Worm (Caenorhabditis elegans) whole organism, young adult: ENCODE data around the gene T23G7.2.

Experiments
- B0035.1 ChIP-seq: sonication (generic microtip); optimal IDR thresholded peaks from 2 replicates; lab custom pipeline; 2016; ENCODE audit warnings: missing genetic modification characterization, mild to moderate bottlenecking, missing compliant biosample characterization, missing genotype, missing genetic modification reagents
- B0261.1 ChIP-seq: sonication (generic microtip); optimal IDR thresholded peaks from 2 replicates; lab custom pipeline; 2016; ENCODE audit warnings: mild to moderate bottlenecking, missing genetic modification characterization, moderate library complexity, missing compliant biosample characterization
- C06A6.2 ChIP-seq: fragments of 200-800 bp; sonication (Bioruptor generic); conservative IDR thresholded peaks from 2 replicates; pipeline ENCODE4 v1.3.6; 2022; ENCODE audit warnings: missing genetic modification characterization, missing compliant biosample characterization
- F10E7.11 ChIP-seq: sonication (generic microtip); optimal IDR thresholded peaks from 2 replicates; lab custom pipeline; 2017; ENCODE audit warnings: mild to moderate bottlenecking, missing genetic modification characterization, moderate library complexity, missing compliant biosample characterization
- F22D6.2 ChIP-seq: sonication (generic microtip); optimal IDR thresholded peaks from 2 replicates; lab custom pipeline; 2016; ENCODE audit warnings: mild to moderate bottlenecking, missing genetic modification characterization, missing compliant biosample characterization
- F57A8.1 ChIP-seq: fragments of 200-800 bp; sonication (Bioruptor generic); optimal IDR thresholded peaks from 2 replicates; lab custom pipeline; 2018; ENCODE audit warnings: mild to moderate bottlenecking, missing genetic modification characterization, moderate library complexity, missing compliant biosample characterization
- Y56A3A.18 ChIP-seq: fragments of 200-800 bp; sonication (Bioruptor generic); IDR thresholded peaks from 2 replicates; pipeline ENCODE4 v1.3.6; 2022; ENCODE audit warnings: missing genetic modification reagents, missing genetic modification characterization, missing compliant biosample characterization
- Y67H2A.10 ChIP-seq: fragments of 200-800 bp; sonication (Bioruptor generic); conservative IDR thresholded peaks from 2 replicates; pipeline ENCODE4 v1.3.6; 2022; ENCODE audit warnings: missing genetic modification reagents, missing genetic modification characterization, missing compliant biosample characterization
- ZK185.1 ChIP-seq: sonication (generic microtip); optimal IDR thresholded peaks from 2 replicates; lab custom pipeline; 2016; ENCODE audit warnings: mild to moderate bottlenecking, missing genetic modification characterization, missing compliant biosample characterization; ENCODE audit not compliant: poor library complexity, severe bottlenecking
- ama-1 ChIP-seq, 3 experiments: fragments of 150-350 bp in 1 of 3; sonication (generic microtip) in 2 of 3; optimal IDR thresholded peaks; 2 replicates each; lab custom pipeline; 2014 to 2018; ENCODE audit warnings: missing biosample characterization in 2 of 3, missing genetic modification characterization in 2 of 3, missing genetic modification reagents in 2 of 3
- aptf-2 ChIP-seq: fragments of 200-800 bp; sonication (Bioruptor generic); conservative IDR thresholded peaks from 2 replicates; pipeline ENCODE4 v1.3.6; 2022; ENCODE audit warnings: missing genetic modification reagents, missing genetic modification characterization, missing compliant biosample characterization
- attf-5 ChIP-seq: fragments of 200-800 bp; sonication (Bioruptor generic); optimal IDR thresholded peaks from 2 replicates; lab custom pipeline; 2018; ENCODE audit warnings: mild to moderate bottlenecking, missing genetic modification characterization, missing compliant biosample characterization
- attf-6 ChIP-seq: fragments of 200-800 bp; sonication (Bioruptor generic); IDR thresholded peaks from 2 replicates; pipeline ENCODE4 v1.3.6; 2022; ENCODE audit warnings: missing genetic modification reagents, missing genetic modification characterization, missing compliant biosample characterization
- ccch-3 ChIP-seq: fragments of 200-800 bp; sonication (Bioruptor generic); optimal IDR thresholded peaks from 2 replicates; lab custom pipeline; 2018; ENCODE audit warnings: mild to moderate bottlenecking, missing genetic modification characterization, missing compliant biosample characterization
- cebp-1 ChIP-seq, 2 experiments: fragments of 200-800 bp in 1 of 2; sonication (Bioruptor generic) in 1 of 2; sonication (generic microtip) in 1 of 2; IDR thresholded peaks in 1 of 2; optimal IDR thresholded peaks in 1 of 2; 2 replicates each; pipeline versions ENCODE4 v1.3.6 to Lab custom; 2017 to 2022; ENCODE audit warnings: missing compliant biosample characterization in 2 of 2, missing genetic modification characterization in 2 of 2, mild to moderate bottlenecking in 1 of 2, missing genetic modification reagents in 1 of 2, moderate library complexity in 1 of 2
- dpl-1 ChIP-seq: fragments of 150-350 bp; optimal IDR thresholded peaks from 2 replicates; lab custom pipeline; 2014; ENCODE audit warnings: missing biosample characterization, missing genetic modification reagents, missing genetic modification characterization
- him-1 ChIP-seq: sonication (generic microtip); optimal IDR thresholded peaks from 2 replicates; lab custom pipeline; 2016; ENCODE audit warnings: missing genotype, missing genetic modification reagents, missing genetic modification characterization, missing compliant biosample characterization
- hlh-12 ChIP-seq: sonication (generic microtip); optimal IDR thresholded peaks from 2 replicates; lab custom pipeline; 2016; ENCODE audit warnings: missing genetic modification characterization, missing compliant biosample characterization
- lag-1 ChIP-seq: fragments of 200-800 bp; sonication (Bioruptor generic); IDR thresholded peaks from 2 replicates; pipeline ENCODE4 v1.3.6; 2022; ENCODE audit warnings: missing genetic modification reagents, missing genetic modification characterization, missing compliant biosample characterization
- lin-40 ChIP-seq: sonication (generic microtip); optimal IDR thresholded peaks from 2 replicates; lab custom pipeline; 2016; ENCODE audit warnings: missing genetic modification characterization, mild to moderate bottlenecking, missing compliant biosample characterization, missing genotype, missing genetic modification reagents
- lin-54 ChIP-seq: fragments of 200-800 bp; sonication (Bioruptor generic); optimal IDR thresholded peaks from 2 replicates; lab custom pipeline; 2018; ENCODE audit warnings: mild to moderate bottlenecking, missing genetic modification characterization, missing compliant biosample characterization
- lsl-1 ChIP-seq: fragments of 200-800 bp; sonication (Bioruptor generic); optimal IDR thresholded peaks from 2 replicates; lab custom pipeline; 2018; ENCODE audit warnings: mild to moderate bottlenecking, missing genetic modification characterization, moderate library complexity, missing compliant biosample characterization
- lsy-27 ChIP-seq: sonication (generic microtip); optimal IDR thresholded peaks from 2 replicates; lab custom pipeline; 2017; ENCODE audit warnings: missing genetic modification characterization, mild to moderate bottlenecking, missing compliant biosample characterization, antibody characterized with exemption, missing genotype, borderline replicate concordance; ENCODE audit not compliant: insufficient read depth
- madf-10 ChIP-seq: sonication (generic microtip); optimal IDR thresholded peaks from 2 replicates; lab custom pipeline; 2016; ENCODE audit warnings: mild to moderate bottlenecking, missing genetic modification characterization, missing compliant biosample characterization
- madf-6 ChIP-seq: fragments of 200-800 bp; sonication (Bioruptor generic); IDR thresholded peaks from 2 replicates; pipeline ENCODE4 v1.3.6; 2022; ENCODE audit warnings: missing genetic modification reagents, missing genetic modification characterization, missing compliant biosample characterization
- mcd-1 ChIP-seq: fragments of 200-800 bp; sonication (Bioruptor generic); IDR thresholded peaks from 2 replicates; pipeline ENCODE4 v1.3.6; 2022; ENCODE audit warnings: missing genetic modification reagents, missing genetic modification characterization, missing compliant biosample characterization
- mes-4 ChIP-seq: sonication (generic microtip); optimal IDR thresholded peaks from 2 replicates; lab custom pipeline; 2016; ENCODE audit warnings: missing genotype, missing genetic modification characterization, missing compliant biosample characterization
- nfya-1 ChIP-seq: sonication (generic microtip); optimal IDR thresholded peaks from 2 replicates; lab custom pipeline; 2017; ENCODE audit warnings: antibody characterized with exemption, missing compliant biosample characterization, missing genetic modification characterization, borderline replicate concordance; ENCODE audit not compliant: insufficient read depth
- nfya-2 ChIP-seq: fragments of 200-800 bp; sonication (Bioruptor generic); IDR thresholded peaks from 2 replicates; pipeline ENCODE4 v1.3.6; 2022; ENCODE audit warnings: missing genetic modification reagents, missing genetic modification characterization, missing compliant biosample characterization
- nhr-120 ChIP-seq: fragments of 200-800 bp; sonication (Bioruptor generic); IDR thresholded peaks from 2 replicates; pipeline ENCODE4 v1.3.6; 2022; ENCODE audit warnings: missing genetic modification characterization, missing compliant biosample characterization
- nhr-27 ChIP-seq: fragments of 200-800 bp; sonication (Bioruptor generic); optimal IDR thresholded peaks from 2 replicates; lab custom pipeline; 2018; ENCODE audit warnings: mild to moderate bottlenecking, missing genetic modification characterization, moderate library complexity, missing compliant biosample characterization
- nhr-80 ChIP-seq: sonication (generic microtip); optimal IDR thresholded peaks from 2 replicates; lab custom pipeline; 2016; ENCODE audit warnings: missing genetic modification characterization, missing compliant biosample characterization
- rpc-1 ChIP-seq, 2 experiments: fragments of 150-350 bp in 1 of 2; sonication (generic microtip) in 1 of 2; optimal IDR thresholded peaks; 2 replicates each; lab custom pipeline; 2014 to 2018; ENCODE audit warnings: missing biosample characterization in 1 of 2, missing genetic modification characterization in 1 of 2, missing genetic modification reagents in 1 of 2, missing genotype in 1 of 2
- sea-2 ChIP-seq: fragments of 200-800 bp; sonication (Bioruptor generic); IDR thresholded peaks from 2 replicates; pipeline ENCODE4 v1.3.6; 2022; ENCODE audit warnings: missing genetic modification characterization, missing compliant biosample characterization
- snpc-1.1 ChIP-seq: sonication (generic microtip); optimal IDR thresholded peaks from 2 replicates; lab custom pipeline; 2017; ENCODE audit warnings: missing genetic modification characterization, mild to moderate bottlenecking, missing compliant biosample characterization, antibody characterized with exemption, moderate library complexity, missing genotype, missing genetic modification reagents; ENCODE audit not compliant: insufficient read depth
- snpc-1.3 ChIP-seq: sonication (generic microtip); optimal IDR thresholded peaks from 2 replicates; lab custom pipeline; 2017; ENCODE audit warnings: missing genetic modification characterization, mild to moderate bottlenecking, missing compliant biosample characterization, antibody characterized with exemption, moderate library complexity, missing genotype, missing genetic modification reagents; ENCODE audit not compliant: insufficient read depth
- sptf-2 ChIP-seq: fragments of 200-800 bp; sonication (Bioruptor generic); optimal IDR thresholded peaks from 2 replicates; lab custom pipeline; 2018; ENCODE audit warnings: mild to moderate bottlenecking, missing genetic modification characterization, missing compliant biosample characterization
- tbx-9 ChIP-seq: sonication (generic microtip); optimal IDR thresholded peaks from 2 replicates; lab custom pipeline; 2016; ENCODE audit warnings: borderline replicate concordance, missing genetic modification characterization, inconsistent platforms, missing compliant biosample characterization
- tlf-1 ChIP-seq: fragments of 200-800 bp; sonication (Bioruptor generic); optimal IDR thresholded peaks from 2 replicates; lab custom pipeline; 2018; ENCODE audit warnings: mild to moderate bottlenecking, missing genetic modification characterization, missing compliant biosample characterization
- unc-130 ChIP-seq: sonication (generic microtip); optimal IDR thresholded peaks from 2 replicates; lab custom pipeline; 2016; ENCODE audit warnings: missing genetic modification reagents, missing genetic modification characterization, missing compliant biosample characterization
- unc-62 ChIP-seq: fragments of 150-350 bp; optimal IDR thresholded peaks from 2 replicates; lab custom pipeline; 2014; ENCODE audit warnings: missing biosample characterization, missing genetic modification reagents, missing genetic modification characterization
- zfh-2 ChIP-seq: fragments of 200-800 bp; sonication (Bioruptor generic); conservative IDR thresholded peaks from 2 replicates; pipeline ENCODE4 v1.3.6; 2022; ENCODE audit warnings: missing genetic modification reagents, missing genetic modification characterization, missing compliant biosample characterization
- zim-3 ChIP-seq: sonication (generic microtip); optimal IDR thresholded peaks from 2 replicates; lab custom pipeline; 2017; ENCODE audit warnings: mild to moderate bottlenecking, missing genetic modification characterization, moderate library complexity, missing compliant biosample characterization
- ztf-26 ChIP-seq: sonication (generic microtip); optimal IDR thresholded peaks from 2 replicates; lab custom pipeline; 2017; ENCODE audit warnings: missing genetic modification characterization, missing compliant biosample characterization
- ztf-6 ChIP-seq: fragments of 200-800 bp; sonication (Bioruptor generic); IDR thresholded peaks from 2 replicates; pipeline ENCODE4 v1.3.6; 2022; ENCODE audit warnings: missing genetic modification reagents, missing genetic modification characterization, missing compliant biosample characterization

Gene T23G7.2

DNA sequence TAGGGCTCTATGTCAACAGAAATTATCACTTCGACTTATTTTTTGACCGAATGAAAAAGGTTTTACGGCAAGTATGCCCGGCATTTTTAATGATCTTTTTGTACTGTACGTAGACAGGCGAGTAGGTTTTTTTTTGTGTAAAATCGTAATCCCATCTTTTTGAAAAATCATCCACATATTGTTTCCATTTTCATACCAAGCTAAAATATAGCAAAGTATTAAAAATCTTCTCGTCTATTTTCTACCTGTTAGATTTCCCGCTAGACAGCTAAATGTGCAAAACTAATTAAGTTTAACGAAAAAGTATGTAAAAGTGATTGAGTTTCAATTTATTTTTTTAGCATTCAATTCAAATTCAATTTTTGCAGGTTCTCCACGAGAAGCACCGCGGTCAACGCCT, 41.4 kb downstream of the T23G7.2 start, which contains the start of gene C16D2.1:
Gene C16D2.1 (plus strand): TSS at position 301 of the 400 bp plus-strand sequence.
- TF ChIP-seq zfh-2 (GFP tag; lab: Robert Waterston, UW), result no peak
- no peak for TF ChIP-seq lsl-1 (GFP tag; lab: Kevin White, UChicago)
- no peak for TF ChIP-seq mcd-1 (GFP tag; lab: Robert Waterston, UW)
- TF ChIP-seq nhr-27 (tag; lab: Kevin White, UChicago), result no peak
- TF ChIP-seq F57A8.1 (GFP tag; lab: Kevin White, UChicago), result no peak
- no peak for TF ChIP-seq sea-2
- TF ChIP-seq lsy-27, result no peak
- TF ChIP-seq B0261.1 (tag; lab: Kevin White, UChicago), result no peak
- no peak for TF ChIP-seq sptf-2 (GFP tag; lab: Kevin White, UChicago)
- no peak for TF ChIP-seq attf-6 (GFP tag; lab: Robert Waterston, UW)
- TF ChIP-seq ztf-26 (tag; lab: Kevin White, UChicago), result no peak
- no peak for TF ChIP-seq ztf-6 (GFP tag; lab: Robert Waterston, UW)
- no peak for TF ChIP-seq ZK185.1 (tag; lab: Kevin White, UChicago)
- no peak for TF ChIP-seq ama-1 (optimal IDR thresholded peaks at IDR 0.05; lab: Kevin White, UChicago)
- no peak for TF ChIP-seq ama-1 (GFP tag; optimal IDR thresholded peaks at IDR 0.05; lab: Kevin White, UChicago)
- no peak for TF ChIP-seq unc-62 (GFP tag; lab: Kevin White, UChicago)
- no peak for TF ChIP-seq hlh-12 (tag; lab: Kevin White, UChicago)
- TF ChIP-seq rpc-1 (optimal IDR thresholded peaks at IDR 0.05; lab: Kevin White, UChicago), result no peak
- no peak for TF ChIP-seq rpc-1 (tag; optimal IDR thresholded peaks at IDR 0.05; lab: Kevin White, UChicago)
- TF ChIP-seq lag-1, result no peak
- no peak for TF ChIP-seq madf-6 (GFP tag; lab: Robert Waterston, UW)
- no peak for TF ChIP-seq snpc-1.3

- TF ChIP-seq F10E7.11 (tag; lab: Kevin White, UChicago), result no peak
- TF ChIP-seq Y56A3A.18 (GFP tag; lab: Robert Waterston, UW), result no peak
- no peak for TF ChIP-seq cebp-1 (GFP tag; IDR thresholded peaks at IDR 0.05; lab: Robert Waterston, UW)
- TF ChIP-seq cebp-1 (tag; optimal IDR thresholded peaks at IDR 0.05; lab: Kevin White, UChicago), result no peak
- TF ChIP-seq F22D6.2 (tag; lab: Kevin White, UChicago), result no peak
- no peak for TF ChIP-seq nfya-2 (GFP tag; lab: Robert Waterston, UW)
- no peak for TF ChIP-seq C06A6.2 (GFP tag; lab: Robert Waterston, UW)
- TF ChIP-seq F57A8.1 (GFP tag; lab: Kevin White, UChicago), result no peak
- TF ChIP-seq lin-40, result no peak
- TF ChIP-seq hlh-12 (tag; lab: Kevin White, UChicago), result no peak
- no peak for TF ChIP-seq mes-4
- no peak for TF ChIP-seq aptf-2
- TF ChIP-seq nfya-1 (tag; lab: Kevin White, UChicago), result no peak
- TF ChIP-seq unc-130 (GFP tag; lab: Kevin White, UChicago), result no peak
- no peak for TF ChIP-seq snpc-1.1 (tag; lab: Kevin White, UChicago)
- TF ChIP-seq zim-3 (tag; lab: Kevin White, UChicago), result no peak
These were observed 42.4 kb downstream of the T23G7.2 start for ce11 chrII:9130339-9130738.

- TF ChIP-seq B0035.1 (tag; lab: Kevin White, UChicago), result no peak
- TF ChIP-seq nhr-80, result peak; percentile 74
- TF ChIP-seq tbx-9, result no peak
- no peak for TF ChIP-seq snpc-1.3
- TF ChIP-seq nhr-120 (GFP tag; lab: Robert Waterston, UW), result no peak
- no peak for TF ChIP-seq Y67H2A.10
- TF ChIP-seq attf-5 (GFP tag; lab: Kevin White, UChicago), result peak; percentile 72
- no peak for TF ChIP-seq unc-130 (GFP tag; lab: Kevin White, UChicago)
- TF ChIP-seq ccch-3 (GFP tag; lab: Kevin White, UChicago), result no peak
- no peak for TF ChIP-seq dpl-1 (GFP tag; lab: Kevin White, UChicago)
- TF ChIP-seq tlf-1 (GFP tag; lab: Kevin White, UChicago), result no peak
- no peak for TF ChIP-seq lin-54 (GFP tag; lab: Kevin White, UChicago)
- no peak for TF ChIP-seq snpc-1.1 (tag; lab: Kevin White, UChicago)
- TF ChIP-seq madf-10, result peak; percentile 36
- no peak for TF ChIP-seq him-1 (tag; lab: Kevin White, UChicago)
These were observed 44.6 kb downstream of the T23G7.2 start for ce11 chrII:9128132-9128531.
